Worm (Caenorhabditis elegans): ENCODE results near the gene Y47D3A.32.

ce11 chrIII:11289876-11290275 lies 37.7 kb downstream of the Y47D3A.32 start:
- TF ChIP-seq nhr-237 (tag; optimal IDR thresholded peaks at IDR 0.05) = no peak
- no peak for TF ChIP-seq unc-62 (GFP tag; optimal IDR thresholded peaks at IDR 0.05)
- no peak for TF ChIP-seq blmp-1 (tag; optimal IDR thresholded peaks at IDR 0.05)
- TF ChIP-seq unc-130 (tag; optimal IDR thresholded peaks at IDR 0.05) = no peak
- no peak for TF ChIP-seq lsy-2 (tag; optimal IDR thresholded peaks at IDR 0.05)
- no peak for TF ChIP-seq ztf-11 (tag; optimal IDR thresholded peaks at IDR 0.05)
